Fruit fly (Drosophila melanogaster): ENCODE data around the gene CG17776.

Gene CG17776

DNA sequence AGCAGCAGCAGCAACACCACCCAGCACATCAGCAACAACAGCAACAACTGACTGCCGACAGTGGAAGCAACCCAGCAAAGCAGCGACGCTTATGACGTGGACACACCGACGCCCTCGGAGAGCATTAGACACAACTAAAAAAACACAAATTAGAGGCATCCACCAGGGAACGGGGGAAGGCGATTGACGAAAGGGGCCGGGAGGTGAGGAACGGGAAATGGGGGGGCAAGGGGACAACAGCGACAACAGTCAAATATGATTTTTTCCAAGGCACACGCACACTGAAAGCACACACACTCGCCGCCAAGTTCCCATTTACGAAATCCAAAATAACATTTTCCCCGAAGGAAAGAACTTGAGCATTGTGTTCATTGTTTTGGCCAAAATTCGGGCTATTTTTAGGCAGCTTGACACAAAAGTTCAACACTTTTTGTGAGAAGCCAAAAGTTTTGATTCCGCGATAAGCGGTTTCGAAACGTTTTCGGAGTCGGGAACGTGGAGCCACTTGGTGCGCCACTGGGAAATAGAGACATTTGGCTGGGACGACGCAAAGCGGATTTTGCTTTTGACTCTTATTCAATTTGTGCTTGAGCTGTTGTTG lies 24.2 kb downstream of the CG17776 start (continued):
- TF ChIP-seq CG7839 (tag; optimal IDR thresholded peaks at IDR 0.05) (peak; percentile 49), cwo (GFP tag; optimal IDR thresholded peaks at IDR 0.05) (no peak), tio (GFP tag; optimal IDR thresholded peaks at IDR 0.05) (no peak), CG1792 (GFP tag; optimal IDR thresholded peaks at IDR 0.05) (no peak), wdn (GFP tag; IDR thresholded peaks at IDR 0.05) (no peak), H15 (GFP tag; IDR thresholded peaks at IDR 0.05) (no peak), CG13123 (GFP tag; optimal IDR thresholded peaks at IDR 0.05) (no peak), CG32772 (GFP tag; IDR thresholded peaks at IDR 0.05) (no peak), Camta (GFP tag; optimal IDR thresholded peaks at IDR 0.05) (no peak), CG31365 (tag; optimal IDR thresholded peaks at IDR 0.05) (no peak), CG42726 (GFP tag; IDR thresholded peaks at IDR 0.05; ENCODE audit: partially characterized antibody) (no peak), insv (GFP tag; optimal IDR thresholded peaks at IDR 0.05) (no peak), sens-2 (GFP tag; IDR thresholded peaks at IDR 0.05) (no peak), CG3281 (GFP tag; optimal IDR thresholded peaks at IDR 0.05) (no peak), p53 (GFP tag; optimal IDR thresholded peaks at IDR 0.05) (no peak), Lpt (GFP tag; optimal IDR thresholded peaks at IDR 0.05) (no peak), Sox100B (GFP tag; optimal IDR thresholded peaks at IDR 0.05) (no peak), CG30020 (tag; optimal IDR thresholded peaks at IDR 0.05) (no peak), ara (GFP tag; IDR thresholded peaks at IDR 0.05) (peak; percentile 41; the same call in 1 of the 2 replicates), CG14050 (GFP tag; IDR thresholded peaks at IDR 0.05) (no peak), al (GFP tag; IDR thresholded peaks at IDR 0.05) (peak; percentile 24; the same call in 1 of the 2 replicates), Tbp (GFP tag; optimal IDR thresholded peaks at IDR 0.05) (no peak), Dref (GFP tag; IDR thresholded peaks at IDR 0.05) (no peak), CG18599 (GFP tag; optimal IDR thresholded peaks at IDR 0.05) (peak; percentile 22), gcm2 (GFP tag; optimal IDR thresholded peaks at IDR 0.05) (no peak), CG12299 (tag; optimal IDR thresholded peaks at IDR 0.05) (no peak), ind (GFP tag; optimal IDR thresholded peaks at IDR 0.05) (no peak), dysf (GFP tag; IDR thresholded peaks at IDR 0.05) (peak; percentile 63; the same call in 2 of the 3 replicates), kah (GFP tag; optimal IDR thresholded peaks at IDR 0.05) (no peak), NfI (GFP tag; optimal IDR thresholded peaks at IDR 0.05) (peak; percentile 19), CG17361 (GFP tag; IDR thresholded peaks at IDR 0.05) (0 out of 3 replicates have a peak, but pooled peaks have one; percentile 20), CG31388 (GFP tag; optimal IDR thresholded peaks at IDR 0.05) (no peak), tx (GFP tag; optimal IDR thresholded peaks at IDR 0.05) (no peak), TFAM (GFP tag; optimal IDR thresholded peaks at IDR 0.05) (no peak), Med (GFP tag) (peak; percentile 74), CG12219 (GFP tag; optimal IDR thresholded peaks at IDR 0.05) (no peak), bigmax (GFP tag; optimal IDR thresholded peaks at IDR 0.05) (no peak), onecut (GFP tag; IDR thresholded peaks at IDR 0.05) (no peak), HmgD (GFP tag; optimal IDR thresholded peaks at IDR 0.05) (no peak), CG4404 (GFP tag; IDR thresholded peaks at IDR 0.05) (0 out of 2 replicates have a peak, but pooled peaks have one; percentile 27), CG5245 (GFP tag; optimal IDR thresholded peaks at IDR 0.05) (no peak), CG13894 (tag; optimal IDR thresholded peaks at IDR 0.05) (no peak), CG10543 (GFP tag; optimal IDR thresholded peaks at IDR 0.05) (peak; percentile 73), ERR (GFP tag; optimal IDR thresholded peaks at IDR 0.05) (no peak), klu (GFP tag; IDR thresholded peaks at IDR 0.05) (no peak), tap (tag; optimal IDR thresholded peaks at IDR 0.05) (no peak), CG10147 (GFP tag; optimal IDR thresholded peaks at IDR 0.05) (no peak), crp (GFP tag; optimal IDR thresholded peaks at IDR 0.05) (no peak), Hr39 (optimal IDR thresholded peaks at IDR 0.05) (no peak), CG10209 (GFP tag; optimal IDR thresholded peaks at IDR 0.05) (no peak), Sin3A (optimal IDR thresholded peaks at IDR 0.05) (no peak), CG9817 (tag; optimal IDR thresholded peaks at IDR 0.05) (peak; percentile 14)
